Worm (Caenorhabditis elegans) whole organism, late embryonic: Measurements from ENCODE around the gene stdh-2.

Source experiments
- C08G9.2 ChIP-seq: sonication (generic microtip); optimal IDR thresholded peaks from 2 replicates; lab custom pipeline; 2016; ENCODE audit warnings: mild to moderate bottlenecking, missing genetic modification characterization, moderate library complexity, missing compliant biosample characterization
- C38D4.7 ChIP-seq: fragments of 200-800 bp; sonication (Bioruptor generic); optimal IDR thresholded peaks from 2 replicates; lab custom pipeline; 2018; ENCODE audit warnings: mild to moderate bottlenecking, missing genetic modification characterization, moderate library complexity, missing compliant biosample characterization
- K09A11.1 ChIP-seq: sonication (generic microtip); optimal IDR thresholded peaks from 2 replicates; lab custom pipeline; 2017; ENCODE audit warnings: antibody characterized with exemption, mild to moderate bottlenecking, missing genetic modification characterization, missing compliant biosample characterization; ENCODE audit not compliant: insufficient read depth
- Y22D7AL.16 ChIP-seq: sonication (generic microtip); optimal IDR thresholded peaks from 2 replicates; lab custom pipeline; 2016; ENCODE audit warnings: missing genetic modification characterization, missing compliant biosample characterization
- ama-1 ChIP-seq: fragments of 150-350 bp; optimal IDR thresholded peaks from 2 replicates; lab custom pipeline; 2014
- ceh-31 ChIP-seq: sonication (generic microtip); optimal IDR thresholded peaks from 2 replicates; lab custom pipeline; 2016; ENCODE audit warnings: missing genetic modification characterization, missing compliant biosample characterization
- ceh-9 ChIP-seq: sonication (generic microtip); optimal IDR thresholded peaks from 2 replicates; lab custom pipeline; 2016; ENCODE audit warnings: mild to moderate bottlenecking, missing genetic modification characterization, inconsistent platforms, missing compliant biosample characterization
- elt-2 ChIP-seq: sonication (generic microtip); optimal IDR thresholded peaks from 2 replicates; lab custom pipeline; 2016; ENCODE audit warnings: missing genetic modification reagents, missing genetic modification characterization, missing compliant biosample characterization
- ets-4 ChIP-seq: sonication (generic microtip); optimal IDR thresholded peaks from 2 replicates; lab custom pipeline; 2016; ENCODE audit warnings: missing genetic modification characterization, missing compliant biosample characterization
- fkh-10 ChIP-seq: fragments of 150-350 bp; optimal IDR thresholded peaks from 2 replicates; lab custom pipeline; 2014; ENCODE audit warnings: missing biosample characterization, missing genetic modification reagents, missing genetic modification characterization
- pag-3 ChIP-seq: sonication (generic microtip); optimal IDR thresholded peaks from 2 replicates; lab custom pipeline; 2016; ENCODE audit warnings: missing compliant biosample characterization, missing genetic modification characterization, borderline replicate concordance
- unc-42 ChIP-seq: sonication (generic microtip); optimal IDR thresholded peaks from 2 replicates; lab custom pipeline; 2016; ENCODE audit warnings: missing genotype, missing genetic modification characterization, missing compliant biosample characterization
- ztf-16 ChIP-seq: sonication (generic microtip); optimal IDR thresholded peaks from 2 replicates; lab custom pipeline; 2017; ENCODE audit warnings: missing genetic modification characterization, missing compliant biosample characterization

ce11 chrV:16271121-16271520 lies 47.0 kb downstream of the stdh-2 start, which contains the start of gene T13F3.6:
- TF ChIP-seq ceh-9 (no peak), fkh-10 (GFP tag; lab: Kevin White, UChicago) (no peak), ama-1 (lab: Kevin White, UChicago) (no peak), ets-4 (tag; lab: Kevin White, UChicago) (no peak), ztf-16 (no peak), ceh-31 (tag; lab: Kevin White, UChicago) (no peak), C08G9.2 (tag; lab: Kevin White, UChicago) (no peak), unc-42 (tag; lab: Kevin White, UChicago) (no peak), Y22D7AL.16 (tag; lab: Kevin White, UChicago) (no peak), C38D4.7 (GFP tag; lab: Kevin White, UChicago) (no peak), K09A11.1 (tag; lab: Kevin White, UChicago) (no peak), pag-3 (tag; lab: Kevin White, UChicago) (no peak), elt-2 (tag; lab: Kevin White, UChicago) (no peak)
